Fruit fly (Drosophila melanogaster) Kc167 (cell line): ENCODE results near the gene CG46280.

ENCODE experiments used
- h ChIP-seq: fragments of >200 bp; optimal IDR thresholded peaks from 3 replicates; lab custom pipeline; 2018; ENCODE audit warnings: missing external identifiers
- insv ChIP-seq: fragments of >200 bp; optimal IDR thresholded peaks from 3 replicates; lab custom pipeline; 2018; ENCODE audit warnings: missing external identifiers
- psq ChIP-seq: fragments of >200 bp; optimal IDR thresholded peaks from 2 replicates; lab custom pipeline; 2017; ENCODE audit warnings: missing external identifiers

dm6 chr3R:12993018-12993417, 37.4 kb downstream of the CG46280 start, which contains the start of gene yellow-f:
- TF ChIP-seq insv (no peak), psq (no peak), h (lab: Kevin White, UChicago) (no peak)
